Worm (Caenorhabditis elegans) whole organism, L1 larva: ENCODE measurements around the gene abu-2.

ENCODE experiments used
- ama-1 ChIP-seq: fragments of 150-350 bp; optimal IDR thresholded peaks from 2 replicates; lab custom pipeline; 2014
- ces-1 ChIP-seq: fragments of 150-350 bp; optimal IDR thresholded peaks from 2 replicates; lab custom pipeline; 2014; ENCODE audit warnings: missing biosample characterization, missing genetic modification reagents, missing genetic modification characterization
- egl-27 ChIP-seq, 2 experiments: fragments of 150-350 bp in 1 of 2; sonication (generic microtip); optimal IDR thresholded peaks; 3 replicates each; lab custom pipeline; 2017 to 2018; ENCODE audit warnings: missing biosample characterization in 2 of 2, missing genetic modification characterization in 2 of 2, missing genetic modification reagents in 2 of 2
- elt-3 ChIP-seq, 6 experiments: fragments of 150-350 bp in 1 of 6; sonication (generic microtip); optimal IDR thresholded peaks; 2 replicates each; lab custom pipeline; 2017 to 2018; ENCODE audit warnings: missing biosample characterization in 6 of 6, missing genetic modification characterization in 6 of 6, inconsistent platforms in 1 of 6
- lin-13 ChIP-seq: fragments of 150-350 bp; optimal IDR thresholded peaks from 2 replicates; lab custom pipeline; 2014; ENCODE audit warnings: missing biosample characterization, missing genetic modification reagents, missing genetic modification characterization
- lin-35 ChIP-seq, 2 experiments: fragments of 150-350 bp; optimal IDR thresholded peaks; 2 replicates each; lab custom pipeline; 2014; ENCODE audit warnings: missing biosample characterization in 2 of 2, missing genetic modification characterization in 2 of 2, missing genetic modification reagents in 2 of 2
- lin-39 ChIP-seq: fragments of 150-350 bp; optimal IDR thresholded peaks from 2 replicates; lab custom pipeline; 2014; ENCODE audit warnings: missing biosample characterization, missing genetic modification reagents, missing genetic modification characterization
- mab-9 ChIP-seq: fragments of 200-800 bp; sonication (Bioruptor generic); IDR thresholded peaks from 2 replicates; pipeline ENCODE4 v1.3.6; 2022; ENCODE audit warnings: missing genetic modification reagents, missing genetic modification characterization, missing compliant biosample characterization
- nhr-12 ChIP-seq: sonication (generic microtip); optimal IDR thresholded peaks from 2 replicates; lab custom pipeline; 2017; ENCODE audit warnings: missing biosample characterization, missing genetic modification characterization
- snpc-4 ChIP-seq: fragments of 150-350 bp; optimal IDR thresholded peaks from 2 replicates; lab custom pipeline; 2014; ENCODE audit warnings: missing biosample characterization, missing genetic modification characterization
- unc-62 ChIP-seq: fragments of 150-350 bp; optimal IDR thresholded peaks from 2 replicates; lab custom pipeline; 2014; ENCODE audit warnings: missing biosample characterization, missing genetic modification reagents, missing genetic modification characterization
- zag-1 ChIP-seq: fragments of 150-350 bp; optimal IDR thresholded peaks from 2 replicates; lab custom pipeline; 2014; ENCODE audit warnings: missing biosample characterization, missing genetic modification characterization

- TF ChIP-seq ces-1 (GFP tag; lab: Kevin White, UChicago) (no peak), unc-62 (GFP tag; lab: Kevin White, UChicago) (no peak), snpc-4 (tag; lab: Kevin White, UChicago) (no peak), lin-35 (GFP tag; optimal IDR thresholded peaks at IDR 0.05; lab: Kevin White, UChicago) (no peak), nhr-12 (tag; lab: Kevin White, UChicago) (no peak), ama-1 (no peak), mab-9 (no peak), egl-27 (tag; optimal IDR thresholded peaks at IDR 0.05; lab: Kevin White, UChicago) (no peak), lin-13 (no peak), lin-39 (tag; lab: Kevin White, UChicago) (no peak), zag-1 (tag; lab: Kevin White, UChicago) (no peak), elt-3 (tag; optimal IDR thresholded peaks at IDR 0.05; lab: Kevin White, UChicago) (no peak)
Observed at ce11 chrX:1393891-1394290, 16.6 kb downstream of the abu-2 start, which contains the start of gene F56C3.9.
